Worm (Caenorhabditis elegans): ENCODE measurements around the gene unc-24.

DNA sequence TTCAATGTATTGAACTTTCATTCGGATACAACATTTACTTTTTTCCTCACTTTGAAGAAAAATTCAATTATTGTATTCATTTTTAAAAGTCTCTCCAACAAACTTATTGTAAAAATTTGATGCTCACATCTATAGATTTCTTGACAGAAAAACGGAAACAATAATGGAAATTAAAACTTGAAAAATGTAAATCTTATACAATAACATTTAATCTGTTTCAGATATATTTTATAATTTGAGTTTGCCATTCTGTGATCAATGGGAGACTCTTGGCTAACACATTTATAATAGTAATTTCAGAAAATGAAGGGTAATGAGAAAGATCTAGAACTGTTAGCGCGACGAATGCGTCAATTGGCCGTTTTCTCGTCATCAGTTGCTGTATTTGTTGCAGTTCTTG, 8.7 kb downstream of the unc-24 start, which contains the start of gene col-115:
- TF ChIP-seq nhr-76 (tag; optimal IDR thresholded peaks at IDR 0.05) (no peak), nhr-12 (tag; optimal IDR thresholded peaks at IDR 0.05) (no peak), unc-62 (GFP tag; optimal IDR thresholded peaks at IDR 0.05) (no peak), ces-1 (GFP tag; optimal IDR thresholded peaks at IDR 0.05) (no peak), pha-4 (tag; optimal IDR thresholded peaks at IDR 0.05) (no peak), unc-39 (tag; optimal IDR thresholded peaks at IDR 0.05) (no peak), flh-1 (GFP tag; optimal IDR thresholded peaks at IDR 0.05) (no peak), M03D4.4 (tag; optimal IDR thresholded peaks at IDR 0.05) (no peak), tbx-8 (GFP tag; optimal IDR thresholded peaks at IDR 0.05) (no peak), mep-1 (tag; optimal IDR thresholded peaks at IDR 0.05) (no peak), nhr-28 (tag; optimal IDR thresholded peaks at IDR 0.05) (no peak)
